Worm (Caenorhabditis elegans) whole organism, young adult: ENCODE results near the gene F44D12.10.

Source experiments
- B0261.1 ChIP-seq: sonication (generic microtip); optimal IDR thresholded peaks from 2 replicates; lab custom pipeline; 2016; ENCODE audit warnings: mild to moderate bottlenecking, missing genetic modification characterization, moderate library complexity, missing compliant biosample characterization
- C06A6.2 ChIP-seq: fragments of 200-800 bp; sonication (Bioruptor generic); conservative IDR thresholded peaks from 2 replicates; pipeline ENCODE4 v1.3.6; 2022; ENCODE audit warnings: missing genetic modification characterization, missing compliant biosample characterization
- D2030.7 ChIP-seq: fragments of 200-800 bp; sonication (Bioruptor generic); IDR thresholded peaks from 2 replicates; pipeline ENCODE4 v1.3.6; 2022; ENCODE audit warnings: missing genetic modification reagents, missing genetic modification characterization, missing compliant biosample characterization
- F10E7.11 ChIP-seq: sonication (generic microtip); optimal IDR thresholded peaks from 2 replicates; lab custom pipeline; 2017; ENCODE audit warnings: mild to moderate bottlenecking, missing genetic modification characterization, moderate library complexity, missing compliant biosample characterization
- F23B12.7 ChIP-seq: sonication (generic microtip); optimal IDR thresholded peaks from 2 replicates; lab custom pipeline; 2017; ENCODE audit warnings: missing genetic modification characterization, mild to moderate bottlenecking, missing compliant biosample characterization, antibody characterized with exemption, moderate library complexity; ENCODE audit not compliant: insufficient read depth
- F37B4.10 ChIP-seq: fragments of 200-800 bp; sonication (Bioruptor generic); IDR thresholded peaks from 2 replicates; pipeline ENCODE4 v1.3.6; 2022; ENCODE audit warnings: missing genetic modification characterization, missing compliant biosample characterization
- F49E8.2 ChIP-seq: sonication (generic microtip); optimal IDR thresholded peaks from 3 replicates; lab custom pipeline; 2017; ENCODE audit warnings: missing genetic modification characterization, mild to moderate bottlenecking, missing compliant biosample characterization, antibody characterized with exemption, moderate library complexity; ENCODE audit not compliant: insufficient read depth
- Y95B8A.8 ChIP-seq: fragments of 200-800 bp; sonication (Bioruptor generic); IDR thresholded peaks from 2 replicates; pipeline ENCODE4 v1.3.6; 2022; ENCODE audit warnings: missing genetic modification reagents, missing genetic modification characterization, missing compliant biosample characterization
- attf-3 ChIP-seq: fragments of 200-800 bp; sonication (Bioruptor generic); conservative IDR thresholded peaks from 2 replicates; pipeline ENCODE4 v1.3.6; 2022; ENCODE audit warnings: missing genetic modification reagents, missing genetic modification characterization, missing compliant biosample characterization
- attf-5 ChIP-seq: fragments of 200-800 bp; sonication (Bioruptor generic); optimal IDR thresholded peaks from 2 replicates; lab custom pipeline; 2018; ENCODE audit warnings: mild to moderate bottlenecking, missing genetic modification characterization, missing compliant biosample characterization
- ceh-100 ChIP-seq: fragments of 200-800 bp; sonication (Bioruptor generic); IDR thresholded peaks from 2 replicates; pipeline ENCODE4 v1.3.6; 2022; ENCODE audit warnings: missing genetic modification reagents, missing genetic modification characterization, missing compliant biosample characterization
- ceh-27 ChIP-seq: fragments of 200-800 bp; sonication (Bioruptor generic); optimal IDR thresholded peaks from 2 replicates; lab custom pipeline; 2018; ENCODE audit warnings: mild to moderate bottlenecking, missing genetic modification characterization, moderate library complexity, missing compliant biosample characterization
- dox-1 ChIP-seq: fragments of 200-800 bp; sonication (Bioruptor generic); IDR thresholded peaks from 2 replicates; pipeline ENCODE4 v1.3.6; 2022; ENCODE audit warnings: missing genetic modification reagents, missing genetic modification characterization, missing compliant biosample characterization
- dpl-1 ChIP-seq: fragments of 150-350 bp; optimal IDR thresholded peaks from 2 replicates; lab custom pipeline; 2014; ENCODE audit warnings: missing biosample characterization, missing genetic modification reagents, missing genetic modification characterization
- efl-1 ChIP-seq: fragments of 150-350 bp; optimal IDR thresholded peaks from 2 replicates; lab custom pipeline; 2014; ENCODE audit warnings: missing biosample characterization, missing genetic modification reagents, missing genetic modification characterization
- egrh-3 ChIP-seq: fragments of 200-800 bp; sonication (Bioruptor generic); IDR thresholded peaks from 2 replicates; pipeline ENCODE4 v1.3.6; 2022; ENCODE audit warnings: missing genetic modification reagents, missing genetic modification characterization, missing compliant biosample characterization
- ets-4 ChIP-seq: fragments of 200-800 bp; sonication (Bioruptor generic); optimal IDR thresholded peaks from 2 replicates; lab custom pipeline; 2018; ENCODE audit warnings: mild to moderate bottlenecking, missing genetic modification characterization, missing compliant biosample characterization
- fkh-3 ChIP-seq: sonication (generic microtip); optimal IDR thresholded peaks from 2 replicates; lab custom pipeline; 2016; ENCODE audit warnings: mild to moderate bottlenecking, missing genetic modification characterization, missing compliant biosample characterization
- him-1 ChIP-seq: sonication (generic microtip); optimal IDR thresholded peaks from 2 replicates; lab custom pipeline; 2016; ENCODE audit warnings: missing genotype, missing genetic modification reagents, missing genetic modification characterization, missing compliant biosample characterization
- hmg-1.2 ChIP-seq: fragments of 200-800 bp; sonication (Bioruptor generic); IDR thresholded peaks from 2 replicates; pipeline ENCODE4 v1.3.6; 2022; ENCODE audit warnings: missing genetic modification reagents, missing genetic modification characterization, missing compliant biosample characterization
- lag-1 ChIP-seq: fragments of 200-800 bp; sonication (Bioruptor generic); IDR thresholded peaks from 2 replicates; pipeline ENCODE4 v1.3.6; 2022; ENCODE audit warnings: missing genetic modification reagents, missing genetic modification characterization, missing compliant biosample characterization
- let-526 ChIP-seq: fragments of 200-800 bp; sonication (Bioruptor generic); IDR thresholded peaks from 2 replicates; pipeline ENCODE4 v1.3.6; 2022; ENCODE audit warnings: missing genetic modification reagents, missing genetic modification characterization, missing compliant biosample characterization
- lin-35 ChIP-seq, 3 experiments: fragments of 150-350 bp in 2 of 3; sonication (generic microtip) in 1 of 3; optimal IDR thresholded peaks; 2 replicates each; lab custom pipeline; 2014 to 2018; ENCODE audit warnings: missing biosample characterization in 3 of 3, missing genetic modification characterization in 3 of 3, missing genetic modification reagents in 3 of 3
- lin-54 ChIP-seq: fragments of 200-800 bp; sonication (Bioruptor generic); optimal IDR thresholded peaks from 2 replicates; lab custom pipeline; 2018; ENCODE audit warnings: mild to moderate bottlenecking, missing genetic modification characterization, missing compliant biosample characterization
- lsl-1 ChIP-seq: fragments of 200-800 bp; sonication (Bioruptor generic); optimal IDR thresholded peaks from 2 replicates; lab custom pipeline; 2018; ENCODE audit warnings: mild to moderate bottlenecking, missing genetic modification characterization, moderate library complexity, missing compliant biosample characterization
- madf-6 ChIP-seq: fragments of 200-800 bp; sonication (Bioruptor generic); IDR thresholded peaks from 2 replicates; pipeline ENCODE4 v1.3.6; 2022; ENCODE audit warnings: missing genetic modification reagents, missing genetic modification characterization, missing compliant biosample characterization
- madf-8 ChIP-seq: fragments of 200-800 bp; sonication (Bioruptor generic); conservative IDR thresholded peaks from 2 replicates; pipeline ENCODE4 v1.3.6; 2022; ENCODE audit warnings: missing genetic modification reagents, missing genetic modification characterization, missing compliant biosample characterization
- mcd-1 ChIP-seq: fragments of 200-800 bp; sonication (Bioruptor generic); IDR thresholded peaks from 2 replicates; pipeline ENCODE4 v1.3.6; 2022; ENCODE audit warnings: missing genetic modification reagents, missing genetic modification characterization, missing compliant biosample characterization
- nhr-179 ChIP-seq: sonication (generic microtip); optimal IDR thresholded peaks from 2 replicates; lab custom pipeline; 2016; ENCODE audit warnings: mild to moderate bottlenecking, missing genetic modification characterization, missing compliant biosample characterization
- nhr-80 ChIP-seq: sonication (generic microtip); optimal IDR thresholded peaks from 2 replicates; lab custom pipeline; 2016; ENCODE audit warnings: missing genetic modification characterization, missing compliant biosample characterization
- pha-4 ChIP-seq: fragments of 150-350 bp; sonication (generic microtip); optimal IDR thresholded peaks from 2 replicates; lab custom pipeline; 2014; ENCODE audit warnings: missing biosample characterization, missing genetic modification reagents, missing genetic modification characterization
- rcor-1 ChIP-seq: fragments of 200-800 bp; sonication (Bioruptor generic); IDR thresholded peaks from 2 replicates; pipeline ENCODE4 v1.3.6; 2022; ENCODE audit warnings: missing genetic modification reagents, missing genetic modification characterization, missing compliant biosample characterization
- rpc-1 ChIP-seq, 2 experiments: fragments of 150-350 bp in 1 of 2; sonication (generic microtip) in 1 of 2; optimal IDR thresholded peaks; 2 replicates each; lab custom pipeline; 2014 to 2018; ENCODE audit warnings: missing biosample characterization in 1 of 2, missing genetic modification characterization in 1 of 2, missing genetic modification reagents in 1 of 2, missing genotype in 1 of 2
- snpc-3.4 ChIP-seq: sonication (generic microtip); optimal IDR thresholded peaks from 2 replicates; lab custom pipeline; 2017; ENCODE audit warnings: missing genetic modification characterization, mild to moderate bottlenecking, missing compliant biosample characterization, antibody characterized with exemption, moderate library complexity, missing genotype, missing genetic modification reagents
- snpc-4 ChIP-seq, 5 experiments: fragments of 150-350 bp in 1 of 5; sonication (generic microtip) in 4 of 5; optimal IDR thresholded peaks; 2 replicates each; lab custom pipeline; 2014 to 2018; ENCODE audit warnings: missing genetic modification characterization in 5 of 5, missing biosample characterization in 3 of 5, antibody characterized with exemption in 2 of 5, mild to moderate bottlenecking in 2 of 5, missing compliant biosample characterization in 2 of 5, missing genotype in 2 of 5, moderate library complexity in 2 of 5, missing genetic modification reagents in 1 of 5
- tbp1 ChIP-seq: fragments of 200-800 bp; sonication (Bioruptor generic); optimal IDR thresholded peaks from 2 replicates; lab custom pipeline; 2018; ENCODE audit warnings: mild to moderate bottlenecking, missing genetic modification characterization, missing compliant biosample characterization
- tbx-9 ChIP-seq: sonication (generic microtip); optimal IDR thresholded peaks from 2 replicates; lab custom pipeline; 2016; ENCODE audit warnings: borderline replicate concordance, missing genetic modification characterization, inconsistent platforms, missing compliant biosample characterization
- unc-130 ChIP-seq: sonication (generic microtip); optimal IDR thresholded peaks from 2 replicates; lab custom pipeline; 2016; ENCODE audit warnings: missing genetic modification reagents, missing genetic modification characterization, missing compliant biosample characterization
- ztf-3 ChIP-seq: fragments of 200-800 bp; sonication (Bioruptor generic); optimal IDR thresholded peaks from 2 replicates; lab custom pipeline; 2018; ENCODE audit warnings: mild to moderate bottlenecking, missing genetic modification characterization, missing compliant biosample characterization

Gene F44D12.10

DNA sequence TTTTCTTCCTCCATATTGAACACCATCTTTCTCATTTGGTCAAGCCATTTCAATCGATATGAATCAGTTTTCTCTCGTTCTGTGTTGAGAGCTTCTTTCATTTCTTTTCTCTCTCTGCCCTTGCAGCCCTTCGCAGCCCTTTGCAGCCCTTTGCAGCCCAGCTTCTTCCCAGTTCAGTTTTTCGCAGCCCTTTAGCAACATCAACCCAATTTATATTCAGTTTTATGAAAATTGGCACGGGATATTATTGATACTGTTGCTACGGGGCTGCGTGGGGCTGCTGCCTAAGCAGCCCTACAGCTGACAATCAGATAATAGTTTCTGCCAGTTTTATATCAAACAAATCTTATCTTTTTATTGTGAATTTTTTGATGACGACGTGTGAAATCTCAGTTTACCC lies at the start of gene F44D12.10:
TSS of gene F44D12.10 (minus strand) at position 101 of the 400 bp plus-strand sequence.
- TF ChIP-seq ets-4 (GFP tag; lab: Kevin White, UChicago) (no peak), egrh-3 (GFP tag; lab: Robert Waterston, UW) (no peak), C06A6.2 (GFP tag; lab: Robert Waterston, UW) (no peak), let-526 (no peak), B0261.1 (tag; lab: Kevin White, UChicago) (no peak)

- no peak for TF ChIP-seq lag-1 (GFP tag; lab: Robert Waterston, UW)
- TF ChIP-seq F49E8.2 (tag; lab: Kevin White, UChicago) = peak; percentile 37
- peak; percentile 44 for TF ChIP-seq lsl-1 (GFP tag; lab: Kevin White, UChicago)
- peak; percentile 91 for TF ChIP-seq F23B12.7 (tag; lab: Kevin White, UChicago)
- peak; percentile 78 for TF ChIP-seq lin-54
- TF ChIP-seq Y95B8A.8 (GFP tag; lab: Robert Waterston, UW) = no peak
- TF ChIP-seq dox-1 (GFP tag; lab: Robert Waterston, UW) = peak; percentile 56
- peak; percentile 84 for TF ChIP-seq efl-1 (GFP tag; lab: Kevin White, UChicago)
- no peak for TF ChIP-seq snpc-4 (GFP tag; optimal IDR thresholded peaks at IDR 0.05; lab: Kevin White, UChicago)
- TF ChIP-seq snpc-4 (tag; optimal IDR thresholded peaks at IDR 0.05; lab: Kevin White, UChicago) = peak in 2 of 4 experiments; percentile 26 to 46
- 0 out of 2 replicates have a peak, but pooled peaks have one; percentile 13 for TF ChIP-seq rcor-1 (GFP tag; lab: Robert Waterston, UW)
- no peak for TF ChIP-seq F37B4.10 (GFP tag; lab: Robert Waterston, UW)
- TF ChIP-seq ceh-100 = peak; percentile 95
- TF ChIP-seq dpl-1 (GFP tag; lab: Kevin White, UChicago) = peak; percentile 68
- TF ChIP-seq fkh-3 (tag; lab: Kevin White, UChicago) = no peak
- peak; percentile 32 for TF ChIP-seq nhr-80 (tag; lab: Kevin White, UChicago)
- TF ChIP-seq pha-4 (tag; lab: Kevin White, UChicago) = peak; percentile 12
- TF ChIP-seq madf-6 = peak; percentile 40; the same call in 1 of the 2 replicates
- TF ChIP-seq attf-3 (GFP tag; lab: Robert Waterston, UW) = peak; percentile 62; the same call in 1 of the 2 replicates
- peak; percentile 38; the same call in 1 of the 2 replicates for TF ChIP-seq hmg-1.2 (GFP tag; lab: Robert Waterston, UW)
- no peak for TF ChIP-seq rpc-1 (optimal IDR thresholded peaks at IDR 0.05; lab: Kevin White, UChicago)
- no peak for TF ChIP-seq rpc-1 (tag; optimal IDR thresholded peaks at IDR 0.05; lab: Kevin White, UChicago)
- no peak for TF ChIP-seq tbx-9 (tag; lab: Kevin White, UChicago)
- TF ChIP-seq F10E7.11 = no peak
- TF ChIP-seq nhr-179 = no peak
- peak; percentile 38 for TF ChIP-seq madf-8 (GFP tag; lab: Robert Waterston, UW)
- TF ChIP-seq attf-5 (GFP tag; lab: Kevin White, UChicago) = peak; percentile 74
- peak; percentile 4 for TF ChIP-seq him-1 (tag; lab: Kevin White, UChicago)
- TF ChIP-seq D2030.7 (GFP tag; lab: Robert Waterston, UW) = peak; percentile 48; the same call in 1 of the 2 replicates
- peak; percentile 91 for TF ChIP-seq mcd-1
- TF ChIP-seq unc-130 (GFP tag; lab: Kevin White, UChicago) = peak; percentile 17
- peak; percentile 55 for TF ChIP-seq snpc-3.4 (tag; lab: Kevin White, UChicago)
- TF ChIP-seq lin-35 (GFP tag; optimal IDR thresholded peaks at IDR 0.05; lab: Kevin White, UChicago) = peak in 1 of 3 experiments; percentile 7
- TF ChIP-seq ceh-27 (GFP tag; lab: Kevin White, UChicago) = peak; percentile 44
- TF ChIP-seq tbp1 (GFP tag; lab: Kevin White, UChicago) = peak; percentile 23
- TF ChIP-seq ztf-3 = no peak
Measured at ce11 chrIV:10085401-10086187, 48.7 kb upstream of the F44D12.10 start, which contains the start of the genes col-2 and ndc-80. Gene col-2, minus strand, starts transcription at chrIV:10085451. Gene ndc-80, plus strand, starts transcription at chrIV:10086137.
